Fruit fly (Drosophila melanogaster): ENCODE measurements around the gene Clp.

dm6 chr2L:779123-779584 lies 40.6 kb upstream of the Clp start, which contains the start of gene CG13947:
- TF ChIP-seq Hr4 (GFP tag; optimal IDR thresholded peaks at IDR 0.05) (no peak), CG31627 (GFP tag; optimal IDR thresholded peaks at IDR 0.05) (no peak), CG6276 (GFP tag; optimal IDR thresholded peaks at IDR 0.05) (no peak), fd59A (GFP tag; optimal IDR thresholded peaks at IDR 0.05) (no peak), CG1621 (tag; optimal IDR thresholded peaks at IDR 0.05) (no peak)

All from whole organism, prepupa.